Fruit fly (Drosophila melanogaster) whole organism: ENCODE measurements around the gene MsrA.

Experiments
- CG8478 ChIP-seq: fragments of >200 bp; optimal IDR thresholded peaks from 2 replicates; lab custom pipeline; 2018; ENCODE audit warnings: inconsistent platforms
- Dll ChIP-seq: fragments of >200 bp; optimal IDR thresholded peaks from 2 replicates; lab custom pipeline; 2017
- EcR ChIP-seq, 2 experiments: fragments of >200 bp; optimal IDR thresholded peaks; 2 replicates each; lab custom pipeline; 2017; ENCODE audit warnings: missing biosample characterization in 2 of 2, missing genetic modification characterization in 2 of 2, missing genetic modification reagents in 2 of 2
- pan ChIP-seq: fragments of >200 bp; optimal IDR thresholded peaks from 2 replicates; lab custom pipeline; 2017
- psq ChIP-seq: fragments of >200 bp; optimal IDR thresholded peaks from 2 replicates; lab custom pipeline; 2017
- usp ChIP-seq: fragments of >200 bp; optimal IDR thresholded peaks from 2 replicates; lab custom pipeline; 2017; ENCODE audit warnings: missing biosample characterization, missing genetic modification characterization, mixed read lengths

MsrA gene

DNA sequence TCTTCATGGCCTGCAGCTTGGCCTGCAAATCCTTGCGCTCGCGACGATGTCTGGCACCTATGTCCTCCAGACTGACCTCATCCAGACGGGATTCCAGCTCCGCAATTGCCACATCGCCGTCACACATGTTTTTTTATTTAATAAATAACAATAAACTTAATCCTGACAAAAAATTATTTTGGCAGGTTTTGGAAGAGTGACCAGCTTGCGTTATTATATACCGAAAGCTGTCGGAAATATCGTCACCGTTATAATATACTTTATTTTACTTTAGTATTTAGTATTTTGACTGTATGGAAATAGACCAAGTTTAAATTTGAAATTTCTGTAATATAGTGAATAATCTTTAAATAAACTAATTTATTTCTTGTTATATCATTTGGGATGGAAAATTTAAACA is 6.2 kb upstream of the MsrA start, which contains the start of gene CG7857:
Gene CG7857, minus strand, starts transcription at position 208 of the 400 bp plus-strand sequence.
- TF ChIP-seq psq (no peak), usp (GFP tag; lab: Kevin White, UChicago) (no peak), EcR (GFP tag; optimal IDR thresholded peaks at IDR 0.05; lab: Kevin White, UChicago) (no peak)

dm6 chr3L:15506174-15506926 is 4.5 kb upstream of the MsrA start:
- TF ChIP-seq CG8478 (lab: Kevin White, UChicago): no peak
- no peak for TF ChIP-seq psq
- TF ChIP-seq pan: no peak
- TF ChIP-seq Dll (lab: Kevin White, UChicago): no peak
- TF ChIP-seq EcR (GFP tag; optimal IDR thresholded peaks at IDR 0.05; lab: Kevin White, UChicago): no peak
- no peak for TF ChIP-seq usp (GFP tag; lab: Kevin White, UChicago)

dm6 chr3L:15507148-15507896 is 3.5 kb upstream of the MsrA start:
- TF ChIP-seq EcR (GFP tag; optimal IDR thresholded peaks at IDR 0.05; lab: Kevin White, UChicago): peak in 1 of 2 experiments; percentile 3
- no peak for TF ChIP-seq psq
- no peak for TF ChIP-seq pan
- TF ChIP-seq Dll (lab: Kevin White, UChicago): no peak
- TF ChIP-seq CG8478 (lab: Kevin White, UChicago): no peak
- TF ChIP-seq usp (GFP tag; lab: Kevin White, UChicago): no peak

DNA sequence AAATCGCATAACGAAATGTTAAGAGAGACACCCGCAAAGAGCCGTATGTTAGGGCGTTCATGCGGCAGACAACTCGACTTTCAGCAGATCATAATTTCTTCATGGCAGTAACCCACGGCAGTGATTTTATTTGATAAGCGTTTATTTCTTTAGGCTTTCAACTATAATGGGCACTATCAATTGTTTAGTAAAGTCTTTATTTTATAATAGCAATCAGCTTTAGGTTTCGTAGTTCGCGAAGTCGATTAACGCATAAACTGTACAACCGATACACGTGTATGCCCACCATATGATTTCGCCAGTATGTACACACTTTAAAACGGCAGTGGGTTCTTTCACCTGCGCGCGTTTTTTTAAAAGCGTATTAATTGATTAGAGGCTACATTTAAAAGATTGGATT is 2.6 kb upstream of the MsrA start, which contains the start of gene CG7841:
Gene CG7841, minus strand, starts transcription at position 20 of the 400 bp plus-strand sequence.
- TF ChIP-seq psq (no peak), EcR (GFP tag; optimal IDR thresholded peaks at IDR 0.05; lab: Kevin White, UChicago) (peak in 1 of 2 experiments; percentile 54)

dm6 chr3L:15508750-15509149 is 2.1 kb upstream of the MsrA start, which contains the start of gene Z600:
Z600 (plus strand) TSS chr3L:15509061.
- TF ChIP-seq psq (no peak), CG8478 (lab: Kevin White, UChicago) (no peak), usp (GFP tag; lab: Kevin White, UChicago) (no peak), pan (no peak), Dll (lab: Kevin White, UChicago) (no peak), EcR (GFP tag; optimal IDR thresholded peaks at IDR 0.05; lab: Kevin White, UChicago) (no peak)

DNA sequence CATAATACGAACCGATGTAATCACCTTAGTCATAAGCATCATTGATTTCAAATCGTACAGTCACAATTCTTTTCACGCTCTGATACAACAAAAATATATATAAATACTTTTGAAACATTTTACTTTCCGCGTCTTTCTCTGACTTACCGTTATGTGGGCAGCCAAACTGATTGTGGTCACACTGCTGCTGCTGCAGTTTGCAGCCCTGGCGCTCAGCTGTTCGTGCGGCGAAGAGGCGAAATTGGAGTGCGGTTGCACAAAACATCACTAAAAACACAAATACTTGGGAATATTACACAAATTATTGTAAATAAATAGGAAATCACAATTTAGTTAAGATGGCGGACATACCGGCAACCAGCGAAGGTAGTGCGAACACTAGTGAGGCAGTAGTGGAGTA is 1.5 kb upstream of the MsrA start, which contains the start of the genes gdl and gdl-ORF39:
Gene gdl, plus strand, starts transcription at position 48 of the 400 bp plus-strand sequence.
Gene gdl-ORF39, plus strand, starts transcription at position 48 of the 400 bp plus-strand sequence.
- TF ChIP-seq pan (no peak), usp (GFP tag; lab: Kevin White, UChicago) (no peak), Dll (lab: Kevin White, UChicago) (no peak), psq (no peak), CG8478 (lab: Kevin White, UChicago) (no peak), EcR (GFP tag; optimal IDR thresholded peaks at IDR 0.05; lab: Kevin White, UChicago) (no peak)

DNA sequence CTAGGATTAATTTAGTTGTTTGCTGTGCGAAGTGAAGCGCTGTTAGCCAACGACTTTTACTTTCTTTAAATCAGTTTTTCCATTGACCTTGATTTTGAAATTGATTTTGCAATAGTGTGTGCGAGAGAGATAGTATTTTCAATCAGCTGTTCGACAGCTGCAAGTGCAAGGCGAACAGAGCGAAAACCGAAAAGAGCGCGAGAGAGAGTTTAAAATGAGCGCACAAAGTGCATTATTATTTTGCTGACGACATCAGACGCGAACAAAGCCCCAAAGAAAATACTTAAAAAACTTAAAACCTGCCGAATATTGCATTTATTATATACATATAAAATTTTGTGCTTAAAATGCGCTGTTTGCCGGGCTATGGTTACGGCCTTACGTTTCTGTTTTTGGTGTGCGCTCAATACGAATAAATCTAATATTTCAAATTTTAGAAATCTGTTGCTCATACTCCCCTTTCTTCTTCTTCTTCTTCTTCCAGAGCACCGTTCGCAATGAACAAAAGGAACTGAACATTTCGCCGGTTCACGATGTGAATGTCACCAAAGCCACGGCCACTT is 917 bp downstream of the MsrA start:
- no peak for TF ChIP-seq psq
- no peak for TF ChIP-seq CG8478 (lab: Kevin White, UChicago)
- no peak for TF ChIP-seq pan
- no peak for TF ChIP-seq Dll (lab: Kevin White, UChicago)
- no peak for TF ChIP-seq EcR (GFP tag; optimal IDR thresholded peaks at IDR 0.05; lab: Kevin White, UChicago)
- TF ChIP-seq usp (GFP tag; lab: Kevin White, UChicago): no peak

- TF ChIP-seq EcR (GFP tag; optimal IDR thresholded peaks at IDR 0.05; lab: Kevin White, UChicago) (no peak), usp (GFP tag; lab: Kevin White, UChicago) (no peak), CG8478 (lab: Kevin White, UChicago) (no peak), psq (no peak), pan (no peak), Dll (lab: Kevin White, UChicago) (no peak)
These were observed 2.4 kb downstream of the MsrA start for dm6 chr3L:15513264-15513663.

DNA sequence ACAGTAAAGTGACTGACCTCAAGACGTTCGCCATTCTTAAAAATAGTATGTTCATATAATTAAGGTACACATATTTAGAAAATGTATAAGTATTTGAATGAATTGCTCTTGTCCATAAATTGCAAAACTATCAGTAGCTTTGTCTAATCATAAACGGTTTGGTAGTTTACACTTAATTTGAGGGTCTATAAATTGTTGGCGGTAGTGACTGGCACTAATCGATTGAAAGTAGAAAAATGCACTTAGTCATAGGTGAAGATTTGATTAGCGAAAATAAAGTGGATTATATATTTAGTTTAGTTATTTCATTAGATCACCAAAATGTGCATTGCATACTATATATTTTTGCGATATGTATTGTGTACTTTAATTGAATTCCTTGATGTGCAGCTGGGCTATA is 2.9 kb downstream of the MsrA start:
- TF ChIP-seq CG8478 (lab: Kevin White, UChicago): no peak
- no peak for TF ChIP-seq usp (GFP tag; lab: Kevin White, UChicago)
- no peak for TF ChIP-seq psq
- no peak for TF ChIP-seq pan
- no peak for TF ChIP-seq EcR (GFP tag; optimal IDR thresholded peaks at IDR 0.05; lab: Kevin White, UChicago)

- no peak for TF ChIP-seq EcR (GFP tag; optimal IDR thresholded peaks at IDR 0.05; lab: Kevin White, UChicago)
- TF ChIP-seq CG8478 (lab: Kevin White, UChicago): no peak
- no peak for TF ChIP-seq pan
- TF ChIP-seq usp (GFP tag; lab: Kevin White, UChicago): no peak
- TF ChIP-seq Dll (lab: Kevin White, UChicago): no peak
- no peak for TF ChIP-seq psq
These were observed 3.6 kb downstream of the MsrA start for dm6 chr3L:15514405-15514804.

dm6 chr3L:15514814-15515495 is 4.1 kb downstream of the MsrA start:
- TF ChIP-seq Dll (lab: Kevin White, UChicago) (no peak), pan (no peak), CG8478 (lab: Kevin White, UChicago) (no peak), usp (GFP tag; lab: Kevin White, UChicago) (no peak), EcR (GFP tag; optimal IDR thresholded peaks at IDR 0.05; lab: Kevin White, UChicago) (no peak), psq (no peak)
